Fruit fly (Drosophila melanogaster) whole organism: Measurements from ENCODE around the gene VhaAC39-1.

Source experiments
- Dll ChIP-seq: fragments of >200 bp; optimal IDR thresholded peaks from 2 replicates; lab custom pipeline; 2017
- EcR ChIP-seq, 2 experiments: fragments of >200 bp; optimal IDR thresholded peaks; 2 replicates each; lab custom pipeline; 2017; ENCODE audit warnings: missing biosample characterization in 2 of 2, missing genetic modification characterization in 2 of 2, missing genetic modification reagents in 2 of 2
- psq ChIP-seq: fragments of >200 bp; optimal IDR thresholded peaks from 2 replicates; lab custom pipeline; 2017
- usp ChIP-seq: fragments of >200 bp; optimal IDR thresholded peaks from 2 replicates; lab custom pipeline; 2017; ENCODE audit warnings: missing biosample characterization, missing genetic modification characterization, mixed read lengths

DNA sequence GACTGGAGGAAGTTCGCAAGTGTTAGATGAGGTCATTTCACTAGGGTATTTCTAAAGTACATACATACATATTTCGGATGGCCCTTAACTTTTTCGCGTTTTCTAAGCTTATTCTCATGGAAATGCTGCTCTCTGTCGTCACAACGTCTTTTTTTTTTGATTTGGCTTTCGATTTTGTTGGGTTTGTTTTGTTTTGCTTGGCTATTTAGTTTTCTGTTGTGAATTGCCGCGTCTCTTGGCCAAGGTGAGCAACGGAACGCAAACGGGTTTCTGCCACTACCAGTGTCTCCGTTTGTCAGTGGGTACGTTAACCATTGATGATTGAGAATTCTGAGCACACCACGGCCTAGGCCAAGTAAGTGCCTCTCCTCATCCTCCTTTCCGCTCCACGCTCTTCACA, 14.4 kb upstream of the VhaAC39-1 start:
- TF ChIP-seq usp (GFP tag; lab: Kevin White, UChicago) (no peak), psq (lab: Kevin White, UChicago) (no peak), Dll (lab: Kevin White, UChicago) (no peak), EcR (GFP tag; optimal IDR thresholded peaks at IDR 0.05; lab: Kevin White, UChicago) (no peak)
